1 fruit fly cellular context compared by ENCODE assay signal in genomic region chr3L:3393951-3394834, dm6.
TF ChIP-seq lines count a peak whose summit lies in the region.

No protein-coding gene starts in this region.

TF ChIP-seq in whole organism, embryonic, 481 proteins besides CTCF, POLR2A, EP300 and RAD21 (continued from another document and continues in another):
- TF ChIP-seq ro (GFP tag; IDR thresholded peaks at IDR 0.05; lab: Robert Waterston, UW) (peak; percentile 49), CG6791 (GFP tag; IDR thresholded peaks at IDR 0.05; lab: Robert Waterston, UW; ENCODE audit: partially characterized antibody) (no peak), stwl (tag; optimal IDR thresholded peaks at IDR 0.05; lab: Kevin White, UChicago) (peak; percentile 35), CG42726 (GFP tag; IDR thresholded peaks at IDR 0.05; lab: Robert Waterston, UW; ENCODE audit: partially characterized antibody) (no peak), CG13624 (GFP tag; optimal IDR thresholded peaks at IDR 0.05; lab: Kevin White, UChicago) (no peak), cg (GFP tag; optimal IDR thresholded peaks at IDR 0.05; lab: Kevin White, UChicago) (peak; percentile 82), CG7372 (GFP tag; IDR thresholded peaks at IDR 0.05; lab: Robert Waterston, UW) (peak; percentile 38), CG12942 (GFP tag; optimal IDR thresholded peaks at IDR 0.05; lab: Kevin White, UChicago) (peak; percentile 75), Six4 (GFP tag; optimal IDR thresholded peaks at IDR 0.05; lab: Kevin White, UChicago) (peak; percentile 70), Taf1 (GFP tag; IDR thresholded peaks at IDR 0.05; lab: Robert Waterston, UW) (no peak), hth (optimal IDR thresholded peaks at IDR 0.05; lab: Kevin White, UChicago) (no peak), ato (GFP tag; IDR thresholded peaks at IDR 0.05; lab: Robert Waterston, UW; ENCODE audit: partially characterized antibody) (no peak), HLH54F (GFP tag; optimal IDR thresholded peaks at IDR 0.05; lab: Kevin White, UChicago) (no peak), CG4854 (GFP tag; optimal IDR thresholded peaks at IDR 0.05; lab: Kevin White, UChicago) (peak; percentile 62), sd (tag; optimal IDR thresholded peaks at IDR 0.05; lab: Kevin White, UChicago) (no peak), CG5245 (GFP tag; optimal IDR thresholded peaks at IDR 0.05; lab: Kevin White, UChicago) (no peak), BEAF-32 (GFP tag; optimal IDR thresholded peaks at IDR 0.05; lab: Kevin White, UChicago) (no peak), sug (tag; optimal IDR thresholded peaks at IDR 0.05; lab: Kevin White, UChicago) (peak; percentile 45), CG8388 (GFP tag; optimal IDR thresholded peaks at IDR 0.05; lab: Kevin White, UChicago) (no peak), croc (GFP tag; conservative IDR thresholded peaks at IDR 0.05; lab: Robert Waterston, UW) (peak; percentile 77), Meics (GFP tag; optimal IDR thresholded peaks at IDR 0.05; lab: Kevin White, UChicago) (peak; percentile 57), CG11093 (GFP tag; IDR thresholded peaks at IDR 0.05; lab: Robert Waterston, UW) (no peak; the same call in none of the 3 replicates), CG1603 (tag; optimal IDR thresholded peaks at IDR 0.05; lab: Kevin White, UChicago) (peak; percentile 8), bcd (GFP tag; optimal IDR thresholded peaks at IDR 0.05; lab: Kevin White, UChicago) (peak; percentile 66), zen (tag; optimal IDR thresholded peaks at IDR 0.05; lab: Kevin White, UChicago) (no peak), otp (GFP tag; IDR thresholded peaks at IDR 0.05; lab: Robert Waterston, UW) (peak; percentile 87), trh (GFP tag; optimal IDR thresholded peaks at IDR 0.05; lab: Kevin White, UChicago) (no peak), CG9817 (tag; optimal IDR thresholded peaks at IDR 0.05; lab: Kevin White, UChicago) (peak; percentile 57), CG2889 (GFP tag; IDR thresholded peaks at IDR 0.05; lab: Robert Waterston, UW) (peak; percentile 55; the same call in 2 of the 3 replicates), tin (GFP tag; optimal IDR thresholded peaks at IDR 0.05; lab: Kevin White, UChicago) (no peak), CG34376 (GFP tag; optimal IDR thresholded peaks at IDR 0.05; lab: Kevin White, UChicago) (no peak), hb (GFP tag; IDR thresholded peaks at IDR 0.05; lab: Robert Waterston, UW; ENCODE audit: partially characterized antibody) (no peak), CG8944 (GFP tag; optimal IDR thresholded peaks at IDR 0.05; lab: Kevin White, UChicago) (no peak), ERR (GFP tag; optimal IDR thresholded peaks at IDR 0.05; lab: Kevin White, UChicago) (no peak), CG18262 (tag; optimal IDR thresholded peaks at IDR 0.05; lab: Kevin White, UChicago) (peak; percentile 96), CG15073 (GFP tag; optimal IDR thresholded peaks at IDR 0.05; lab: Kevin White, UChicago) (no peak), Adf1 (GFP tag; IDR thresholded peaks at IDR 0.05; lab: Robert Waterston, UW) (no peak), Lim3 (GFP tag; IDR thresholded peaks at IDR 0.05; lab: Robert Waterston, UW) (peak; percentile 44; the same call in 1 of the 2 replicates), CG4707 (GFP tag; optimal IDR thresholded peaks at IDR 0.05; lab: Kevin White, UChicago) (no peak), crp (GFP tag; optimal IDR thresholded peaks at IDR 0.05; lab: Kevin White, UChicago) (peak in 1 of 2 experiments; percentile 52), gcm2 (GFP tag; optimal IDR thresholded peaks at IDR 0.05; lab: Kevin White, UChicago) (no peak), tgo (GFP tag; IDR thresholded peaks at IDR 0.05; lab: Robert Waterston, UW) (no peak; the same call in none of the 3 replicates), CG10274 (GFP tag; optimal IDR thresholded peaks at IDR 0.05; lab: Kevin White, UChicago) (no peak), CG4328 (GFP tag; optimal IDR thresholded peaks at IDR 0.05; lab: Kevin White, UChicago) (peak; percentile 78), Poxn (GFP tag; IDR thresholded peaks at IDR 0.05; lab: Robert Waterston, UW) (no peak), BtbVII (GFP tag; optimal IDR thresholded peaks at IDR 0.05; lab: Kevin White, UChicago) (peak; percentile 41), CG8924 (tag; optimal IDR thresholded peaks at IDR 0.05; lab: Kevin White, UChicago) (peak; percentile 89), CG2199 (GFP tag; IDR thresholded peaks at IDR 0.05; lab: Robert Waterston, UW) (peak; percentile 63; the same call in 2 of the 3 replicates), fru (optimal IDR thresholded peaks at IDR 0.05; lab: Kevin White, UChicago) (no peak), pros (GFP tag; optimal IDR thresholded peaks at IDR 0.05; lab: Kevin White, UChicago) (no peak), CG10565 (GFP tag; optimal IDR thresholded peaks at IDR 0.05; lab: Kevin White, UChicago) (no peak), Atf3 (GFP tag; optimal IDR thresholded peaks at IDR 0.05; lab: Kevin White, UChicago) (no peak), z (GFP tag; IDR thresholded peaks at IDR 0.05; lab: Robert Waterston, UW) (peak; percentile 4; the same call in 1 of the 3 replicates), CG8290 (GFP tag; optimal IDR thresholded peaks at IDR 0.05; lab: Kevin White, UChicago) (no peak), CG8290 (tag; optimal IDR thresholded peaks at IDR 0.05; lab: Kevin White, UChicago) (peak in 1 of 2 experiments; percentile 28), pum (GFP tag; optimal IDR thresholded peaks at IDR 0.05; lab: Kevin White, UChicago) (peak; percentile 77), fd96Cb (tag; optimal IDR thresholded peaks at IDR 0.05; lab: Kevin White, UChicago) (peak; percentile 85), CG18476 (GFP tag; optimal IDR thresholded peaks at IDR 0.05; lab: Kevin White, UChicago) (peak; percentile 66), oc (tag; optimal IDR thresholded peaks at IDR 0.05; lab: Kevin White, UChicago) (peak; percentile 68), Dfd (GFP tag; optimal IDR thresholded peaks at IDR 0.05; lab: Kevin White, UChicago) (no peak), Med (GFP tag; lab: Kevin White, UChicago) (no peak), CG10959 (GFP tag; IDR thresholded peaks at IDR 0.05; lab: Robert Waterston, UW) (peak; percentile 6), CG12155 (GFP tag; optimal IDR thresholded peaks at IDR 0.05; lab: Kevin White, UChicago) (no peak), NK7.1 (GFP tag; optimal IDR thresholded peaks at IDR 0.05; lab: Kevin White, UChicago) (peak; percentile 81), tio (GFP tag; optimal IDR thresholded peaks at IDR 0.05; lab: Kevin White, UChicago) (no peak), repo (GFP tag; optimal IDR thresholded peaks at IDR 0.05; lab: Kevin White, UChicago) (no peak), CG1529 (GFP tag; optimal IDR thresholded peaks at IDR 0.05; lab: Kevin White, UChicago) (no peak), CG6689 (GFP tag; IDR thresholded peaks at IDR 0.05; lab: Robert Waterston, UW) (no peak; the same call in none of the 2 replicates), ci (GFP tag; IDR thresholded peaks at IDR 0.05; lab: Robert Waterston, UW) (peak; percentile 82), CG11456 (GFP tag; IDR thresholded peaks at IDR 0.05; lab: Robert Waterston, UW) (peak; percentile 62), crc (GFP tag; optimal IDR thresholded peaks at IDR 0.05; lab: Kevin White, UChicago) (no peak), CG17186 (GFP tag; optimal IDR thresholded peaks at IDR 0.05; lab: Kevin White, UChicago) (no peak), CG10979 (tag; optimal IDR thresholded peaks at IDR 0.05; lab: Kevin White, UChicago) (peak; percentile 96), Drgx (GFP tag; IDR thresholded peaks at IDR 0.05; lab: Robert Waterston, UW) (peak; percentile 60), CG30431 (GFP tag; optimal IDR thresholded peaks at IDR 0.05; lab: Kevin White, UChicago) (no peak), h (optimal IDR thresholded peaks at IDR 0.05; lab: Kevin White, UChicago) (no peak), tna (GFP tag; IDR thresholded peaks at IDR 0.05; lab: Robert Waterston, UW; ENCODE audit: partially characterized antibody) (no peak), YL-1 (GFP tag; optimal IDR thresholded peaks at IDR 0.05; lab: Kevin White, UChicago) (peak; percentile 25), CG4282 (GFP tag; optimal IDR thresholded peaks at IDR 0.05; lab: Kevin White, UChicago) (no peak), Spps (tag; optimal IDR thresholded peaks at IDR 0.05; lab: Kevin White, UChicago) (peak; percentile 81), cad (GFP tag; optimal IDR thresholded peaks at IDR 0.05; lab: Kevin White, UChicago) (no peak), nerfin-2 (GFP tag; IDR thresholded peaks at IDR 0.05; lab: Robert Waterston, UW; ENCODE audit: partially characterized antibody) (no peak), lab (GFP tag; optimal IDR thresholded peaks at IDR 0.05; lab: Kevin White, UChicago) (peak; percentile 56), disco-r (GFP tag; optimal IDR thresholded peaks at IDR 0.05; lab: Kevin White, UChicago) (no peak), fd3F (GFP tag; optimal IDR thresholded peaks at IDR 0.05; lab: Kevin White, UChicago) (no peak), ems (GFP tag; optimal IDR thresholded peaks at IDR 0.05; lab: Kevin White, UChicago) (no peak), dati (GFP tag; IDR thresholded peaks at IDR 0.05; lab: Robert Waterston, UW) (peak; percentile 86), CG32772 (GFP tag; IDR thresholded peaks at IDR 0.05; lab: Robert Waterston, UW) (peak; percentile 81), sc (optimal IDR thresholded peaks at IDR 0.05; lab: Kevin White, UChicago) (no peak), sc (GFP tag; optimal IDR thresholded peaks at IDR 0.05; lab: Kevin White, UChicago) (no peak), sna (GFP tag; IDR thresholded peaks at IDR 0.05; lab: Robert Waterston, UW; ENCODE audit: partially characterized antibody) (no peak), H2.0 (GFP tag; IDR thresholded peaks at IDR 0.05; lab: Robert Waterston, UW) (peak; percentile 88), ab (GFP tag; optimal IDR thresholded peaks at IDR 0.05; lab: Kevin White, UChicago) (no peak), CG9932 (GFP tag; IDR thresholded peaks at IDR 0.05; lab: Robert Waterston, UW) (no peak), CG1024 (GFP tag; IDR thresholded peaks at IDR 0.05; lab: Robert Waterston, UW) (peak; percentile 91), CG15601 (tag; optimal IDR thresholded peaks at IDR 0.05; lab: Kevin White, UChicago) (peak; percentile 94), salm (tag; optimal IDR thresholded peaks at IDR 0.05; lab: Kevin White, UChicago) (peak; percentile 26), CG7963 (GFP tag; IDR thresholded peaks at IDR 0.05; lab: Robert Waterston, UW; ENCODE audit: partially characterized antibody) (no peak), CG12236 (GFP tag; optimal IDR thresholded peaks at IDR 0.05; lab: Kevin White, UChicago) (no peak), gfzf (GFP tag; optimal IDR thresholded peaks at IDR 0.05; lab: Kevin White, UChicago) (peak; percentile 13), Usf (GFP tag; optimal IDR thresholded peaks at IDR 0.05; lab: Kevin White, UChicago) (no peak), dan (GFP tag; IDR thresholded peaks at IDR 0.05; lab: Robert Waterston, UW) (no peak), eyg (GFP tag; optimal IDR thresholded peaks at IDR 0.05; lab: Kevin White, UChicago) (peak; percentile 38), CG6813 (GFP tag; optimal IDR thresholded peaks at IDR 0.05; lab: Kevin White, UChicago) (no peak), CG31441 (GFP tag; IDR thresholded peaks at IDR 0.05; lab: Robert Waterston, UW) (peak; percentile 93), CG15514 (GFP tag; optimal IDR thresholded peaks at IDR 0.05; lab: Kevin White, UChicago) (no peak), dmrt11E (tag; optimal IDR thresholded peaks at IDR 0.05; lab: Kevin White, UChicago) (no peak), Hr78 (GFP tag; optimal IDR thresholded peaks at IDR 0.05; lab: Kevin White, UChicago) (peak in 1 of 2 experiments; percentile 80), sqz (GFP tag; optimal IDR thresholded peaks at IDR 0.05; lab: Kevin White, UChicago) (peak; percentile 87), dysf (GFP tag; IDR thresholded peaks at IDR 0.05; lab: Robert Waterston, UW) (peak; percentile 66; the same call in 2 of the 3 replicates), al (GFP tag; IDR thresholded peaks at IDR 0.05; lab: Robert Waterston, UW) (no peak), sima (GFP tag; optimal IDR thresholded peaks at IDR 0.05; lab: Kevin White, UChicago) (no peak), bab2 (GFP tag; optimal IDR thresholded peaks at IDR 0.05; lab: Kevin White, UChicago) (peak; percentile 77), CG15011 (GFP tag; optimal IDR thresholded peaks at IDR 0.05; lab: Kevin White, UChicago) (no peak), TFAM (GFP tag; optimal IDR thresholded peaks at IDR 0.05; lab: Kevin White, UChicago) (no peak), Dp (GFP tag; optimal IDR thresholded peaks at IDR 0.05; lab: Kevin White, UChicago) (no peak), CG11247 (GFP tag; IDR thresholded peaks at IDR 0.05; lab: Robert Waterston, UW) (peak; percentile 4; the same call in 1 of the 2 replicates), kay (GFP tag; optimal IDR thresholded peaks at IDR 0.05; lab: Kevin White, UChicago) (peak; percentile 74), CG17361 (GFP tag; IDR thresholded peaks at IDR 0.05; lab: Robert Waterston, UW) (peak; percentile 91; the same call in 2 of the 3 replicates), CG17385 (GFP tag; optimal IDR thresholded peaks at IDR 0.05; lab: Kevin White, UChicago) (peak; percentile 79), CG9727 (GFP tag; optimal IDR thresholded peaks at IDR 0.05; lab: Kevin White, UChicago) (no peak), CG11398 (GFP tag; optimal IDR thresholded peaks at IDR 0.05; lab: Kevin White, UChicago) (no peak), abd-A (tag; optimal IDR thresholded peaks at IDR 0.05; lab: Kevin White, UChicago) (peak; percentile 40), Abd-B (GFP tag; optimal IDR thresholded peaks at IDR 0.05; lab: Kevin White, UChicago) (no peak), Blimp-1 (GFP tag; optimal IDR thresholded peaks at IDR 0.05; lab: Kevin White, UChicago) (peak; percentile 95), ttk (GFP tag; IDR thresholded peaks at IDR 0.05; lab: Robert Waterston, UW) (peak; percentile 82), gcm (GFP tag; optimal IDR thresholded peaks at IDR 0.05; lab: Kevin White, UChicago) (peak; percentile 70), HmgD (GFP tag; optimal IDR thresholded peaks at IDR 0.05; lab: Kevin White, UChicago) (no peak), CG10462 (GFP tag; optimal IDR thresholded peaks at IDR 0.05; lab: Kevin White, UChicago) (no peak), CoRest (tag; optimal IDR thresholded peaks at IDR 0.05; lab: Kevin White, UChicago) (peak; percentile 90), E2f1 (GFP tag; IDR thresholded peaks at IDR 0.05; lab: Robert Waterston, UW) (peak; percentile 28; the same call in 1 of the 2 replicates), ac (GFP tag; optimal IDR thresholded peaks at IDR 0.05; lab: Kevin White, UChicago) (no peak), sob (GFP tag; IDR thresholded peaks at IDR 0.05; lab: Robert Waterston, UW) (peak; percentile 74), CG6765 (GFP tag; optimal IDR thresholded peaks at IDR 0.05; lab: Kevin White, UChicago) (no peak)
